Fruit fly (Drosophila melanogaster) whole organism, embryonic: Measurements from ENCODE around the gene CG4957.

Experiments
- CG10267 ChIP-seq: fragments of 200-800 bp; sonication (Bioruptor generic); optimal IDR thresholded peaks from 2 replicates; lab custom pipeline; 2018; ENCODE audit warnings: missing biosample characterization, mild to moderate bottlenecking, missing genetic modification characterization, moderate library complexity
- CG10366 ChIP-seq: fragments of 200-800 bp; sonication (Bioruptor generic); IDR thresholded peaks from 2 replicates; pipeline ENCODE4 v1.3.6; 2022; ENCODE audit warnings: missing biosample characterization, missing genetic modification characterization
- CG10654 ChIP-seq: fragments of 200-800 bp; sonication (Bioruptor generic); optimal IDR thresholded peaks from 2 replicates; lab custom pipeline; 2016; ENCODE audit warnings: missing biosample characterization, missing genetic modification characterization
- CG10959 ChIP-seq: fragments of 200-800 bp; sonication (Bioruptor generic); IDR thresholded peaks from 2 replicates; pipeline ENCODE4 v1.3.6; 2022; ENCODE audit warnings: missing biosample characterization, missing genetic modification characterization
- CG12104 ChIP-seq: fragments of 200-800 bp; sonication (Bioruptor generic); optimal IDR thresholded peaks from 3 replicates; lab custom pipeline; 2016; ENCODE audit warnings: missing biosample characterization, missing genetic modification characterization
- CG1233 ChIP-seq: fragments of 200-800 bp; sonication (Bioruptor generic); optimal IDR thresholded peaks from 4 replicates; lab custom pipeline; 2018; ENCODE audit warnings: missing biosample characterization, mild to moderate bottlenecking, missing genetic modification characterization
- CG13296 ChIP-seq: fragments of 200-800 bp; sonication (Bioruptor generic); optimal IDR thresholded peaks from 3 replicates; lab custom pipeline; 2018; ENCODE audit warnings: missing biosample characterization, mild to moderate bottlenecking, missing genetic modification characterization
- CG13624 ChIP-seq: fragments of 200-800 bp; sonication (Bioruptor generic); optimal IDR thresholded peaks from 2 replicates; lab custom pipeline; 2016; ENCODE audit warnings: missing biosample characterization, missing genetic modification characterization
- CG14441 ChIP-seq: fragments of 200-800 bp; sonication (Bioruptor generic); IDR thresholded peaks from 2 replicates; pipeline ENCODE4 v1.3.6; 2022; ENCODE audit warnings: missing biosample characterization, missing genetic modification characterization
- CG15073 ChIP-seq: fragments of 200-800 bp; sonication (Bioruptor generic); optimal IDR thresholded peaks from 2 replicates; lab custom pipeline; 2016; ENCODE audit warnings: missing biosample characterization, missing genetic modification characterization
- CG15269 ChIP-seq: fragments of 200-800 bp; sonication (Bioruptor generic); optimal IDR thresholded peaks from 2 replicates; lab custom pipeline; 2018; ENCODE audit warnings: missing biosample characterization, mild to moderate bottlenecking, missing genetic modification characterization, moderate library complexity
- CG15601 ChIP-seq: fragments of 200-800 bp; sonication (Bioruptor generic); optimal IDR thresholded peaks from 3 replicates; lab custom pipeline; 2019; ENCODE audit warnings: missing biosample characterization, mild to moderate bottlenecking, missing genetic modification characterization, moderate library complexity
- CG1602 ChIP-seq: fragments of 200-800 bp; sonication (Bioruptor generic); optimal IDR thresholded peaks from 3 replicates; lab custom pipeline; 2016; ENCODE audit warnings: missing biosample characterization, missing genetic modification characterization
- CG1647 ChIP-seq: fragments of 200-800 bp; sonication (Bioruptor generic); optimal IDR thresholded peaks from 3 replicates; lab custom pipeline; 2016; ENCODE audit warnings: missing biosample characterization, missing genetic modification characterization
- CG34422 ChIP-seq: fragments of 200-800 bp; sonication (Bioruptor generic); IDR thresholded peaks from 3 replicates; pipeline ENCODE4 v1.3.6; 2022; ENCODE audit warnings: missing biosample characterization, missing genetic modification characterization
- CG3847 ChIP-seq: fragments of 200-800 bp; sonication (Bioruptor generic); IDR thresholded peaks from 2 replicates; pipeline ENCODE4 v1.3.6; 2022; ENCODE audit warnings: missing biosample characterization, missing genetic modification characterization
- CG4707 ChIP-seq: fragments of 200-800 bp; sonication (Bioruptor generic); optimal IDR thresholded peaks from 2 replicates; lab custom pipeline; 2018; ENCODE audit warnings: missing biosample characterization, mild to moderate bottlenecking, missing genetic modification characterization, moderate library complexity
- CG5180 ChIP-seq: fragments of 200-800 bp; sonication (Bioruptor generic); optimal IDR thresholded peaks from 3 replicates; lab custom pipeline; 2017; ENCODE audit warnings: missing biosample characterization, missing genetic modification characterization, mild to moderate bottlenecking, moderate library complexity, missing genetic modification reagents
- CG6791 ChIP-seq: fragments of 200-800 bp; sonication (Bioruptor generic); IDR thresholded peaks from 3 replicates; pipeline ENCODE4 v1.3.6; 2022; ENCODE audit warnings: missing biosample characterization, missing genetic modification characterization; ENCODE audit not compliant: partially characterized antibody
- CG7271 ChIP-seq: fragments of 200-800 bp; sonication (Bioruptor generic); optimal IDR thresholded peaks from 2 replicates; lab custom pipeline; 2018; ENCODE audit warnings: missing biosample characterization, mild to moderate bottlenecking, missing genetic modification characterization, moderate library complexity
- CG7745 ChIP-seq: fragments of 200-800 bp; sonication (Bioruptor generic); optimal IDR thresholded peaks from 2 replicates; lab custom pipeline; 2018; ENCODE audit warnings: missing biosample characterization, mild to moderate bottlenecking, missing genetic modification characterization, moderate library complexity
- CG9727 ChIP-seq: fragments of 200-800 bp; sonication (Bioruptor generic); optimal IDR thresholded peaks from 3 replicates; lab custom pipeline; 2017; ENCODE audit warnings: missing biosample characterization, mild to moderate bottlenecking, missing genetic modification characterization
- CG9876 ChIP-seq: fragments of 200-800 bp; sonication (Bioruptor generic); optimal IDR thresholded peaks from 2 replicates; lab custom pipeline; 2016; ENCODE audit warnings: missing biosample characterization, missing genetic modification characterization
- CG9932 ChIP-seq: fragments of 200-800 bp; sonication (Bioruptor generic); IDR thresholded peaks from 2 replicates; pipeline ENCODE4 v1.3.6; 2022; ENCODE audit warnings: missing biosample characterization, missing genetic modification characterization
- Chrac-16 ChIP-seq: fragments of 200-800 bp; sonication (Bioruptor generic); optimal IDR thresholded peaks from 3 replicates; lab custom pipeline; 2016; ENCODE audit warnings: missing biosample characterization, missing genetic modification characterization
- Drgx ChIP-seq: fragments of 200-800 bp; sonication (Bioruptor generic); IDR thresholded peaks from 2 replicates; pipeline ENCODE4 v1.3.6; 2022; ENCODE audit warnings: missing biosample characterization, missing genetic modification characterization
- E2f1 ChIP-seq: fragments of 200-800 bp; sonication (Bioruptor generic); IDR thresholded peaks from 2 replicates; pipeline ENCODE4 v1.3.6; 2022; ENCODE audit warnings: missing biosample characterization, missing genetic modification characterization
- Elba2 ChIP-seq: fragments of 200-800 bp; sonication (Bioruptor generic); optimal IDR thresholded peaks from 3 replicates; lab custom pipeline; 2016; ENCODE audit warnings: missing biosample characterization, missing genetic modification characterization
- H15 ChIP-seq: fragments of 200-800 bp; sonication (Bioruptor generic); IDR thresholded peaks from 3 replicates; pipeline ENCODE4 v1.3.6; 2022; ENCODE audit warnings: missing biosample characterization, missing genetic modification characterization
- HLH54F ChIP-seq: fragments of 200-800 bp; sonication (Bioruptor generic); optimal IDR thresholded peaks from 3 replicates; lab custom pipeline; 2016; ENCODE audit warnings: missing biosample characterization, missing genetic modification characterization
- Hsf ChIP-seq: fragments of 200-800 bp; sonication (Bioruptor generic); optimal IDR thresholded peaks from 3 replicates; lab custom pipeline; 2016; ENCODE audit warnings: missing biosample characterization, missing genetic modification characterization
- Kr ChIP-seq: fragments of 200-800 bp; sonication (Bioruptor generic); optimal IDR thresholded peaks from 2 replicates; lab custom pipeline; 2017; ENCODE audit warnings: missing biosample characterization, mild to moderate bottlenecking, missing genetic modification characterization
- Max ChIP-seq: fragments of 200-800 bp; sonication (Bioruptor generic); optimal IDR thresholded peaks from 2 replicates; lab custom pipeline; 2016; ENCODE audit warnings: missing biosample characterization, mild to moderate bottlenecking, missing genetic modification characterization
- Optix ChIP-seq: fragments of 200-800 bp; sonication (Bioruptor generic); IDR thresholded peaks from 3 replicates; pipeline ENCODE4 v1.3.6; 2022; ENCODE audit warnings: missing biosample characterization, missing genetic modification characterization
- amos ChIP-seq: fragments of 200-800 bp; sonication (Bioruptor generic); IDR thresholded peaks from 2 replicates; pipeline ENCODE4 v1.3.6; 2022; ENCODE audit warnings: missing biosample characterization, missing genetic modification characterization; ENCODE audit not compliant: partially characterized antibody
- aop ChIP-seq: fragments of 200-800 bp; sonication (Bioruptor generic); IDR thresholded peaks from 2 replicates; pipeline ENCODE4 v1.3.6; 2022; ENCODE audit warnings: missing biosample characterization, missing genetic modification characterization
- bigmax ChIP-seq: fragments of 200-800 bp; sonication (Bioruptor generic); optimal IDR thresholded peaks from 2 replicates; lab custom pipeline; 2018; ENCODE audit warnings: missing biosample characterization, mild to moderate bottlenecking, missing genetic modification characterization
- ems ChIP-seq: fragments of 200-800 bp; sonication (Bioruptor generic); optimal IDR thresholded peaks from 3 replicates; lab custom pipeline; 2016; ENCODE audit warnings: missing biosample characterization, missing genetic modification characterization
- ewg ChIP-seq: fragments of 200-800 bp; sonication (Bioruptor generic); optimal IDR thresholded peaks from 3 replicates; lab custom pipeline; 2017; ENCODE audit warnings: mild to moderate bottlenecking, missing biosample characterization, missing genetic modification reagents, missing genetic modification characterization
- fu2 ChIP-seq: fragments of 200-800 bp; sonication (Bioruptor generic); optimal IDR thresholded peaks from 2 replicates; lab custom pipeline; 2016; ENCODE audit warnings: missing biosample characterization, missing genetic modification characterization
- gfzf ChIP-seq: fragments of 200-800 bp; sonication (Bioruptor generic); optimal IDR thresholded peaks from 2 replicates; lab custom pipeline; 2016; ENCODE audit warnings: missing biosample characterization, mild to moderate bottlenecking, missing genetic modification characterization, moderate library complexity
- peb ChIP-seq: fragments of 200-800 bp; sonication (Bioruptor generic); IDR thresholded peaks from 2 replicates; pipeline ENCODE4 v1.3.6; 2022; ENCODE audit warnings: missing biosample characterization, missing genetic modification characterization
- schlank ChIP-seq: fragments of 200-800 bp; sonication (Bioruptor generic); optimal IDR thresholded peaks from 2 replicates; lab custom pipeline; 2018; ENCODE audit warnings: missing biosample characterization, mild to moderate bottlenecking, missing genetic modification characterization
- slbo ChIP-seq: fragments of 200-800 bp; sonication (Bioruptor generic); IDR thresholded peaks from 2 replicates; pipeline ENCODE4 v1.3.6; 2022; ENCODE audit warnings: missing biosample characterization, missing genetic modification characterization
- sob ChIP-seq: fragments of 200-800 bp; sonication (Bioruptor generic); IDR thresholded peaks from 2 replicates; pipeline ENCODE4 v1.3.6; 2022; ENCODE audit warnings: missing biosample characterization, missing genetic modification characterization
- stwl ChIP-seq: fragments of 200-800 bp; sonication (Bioruptor generic); optimal IDR thresholded peaks from 3 replicates; lab custom pipeline; 2018; ENCODE audit warnings: missing biosample characterization, mild to moderate bottlenecking, missing genetic modification characterization, moderate library complexity
- tio ChIP-seq: fragments of 200-800 bp; sonication (Bioruptor generic); optimal IDR thresholded peaks from 2 replicates; lab custom pipeline; 2017; ENCODE audit warnings: missing biosample characterization, missing genetic modification characterization, inconsistent platforms
- trh ChIP-seq: fragments of 200-800 bp; sonication (Bioruptor generic); optimal IDR thresholded peaks from 2 replicates; lab custom pipeline; 2016; ENCODE audit warnings: missing biosample characterization, missing genetic modification characterization
- twi ChIP-seq: fragments of 200-800 bp; optimal IDR thresholded peaks from 2 replicates; lab custom pipeline; 2019; ENCODE audit warnings: missing biosample characterization, mild to moderate bottlenecking, missing genetic modification characterization, moderate library complexity
- tx ChIP-seq: fragments of 200-800 bp; sonication (Bioruptor generic); optimal IDR thresholded peaks from 2 replicates; lab custom pipeline; 2016; ENCODE audit warnings: missing biosample characterization, missing genetic modification characterization

CG4957 gene

dm6 chr2L:10314327-10315210 is 45.9 kb downstream of the CG4957 start, which contains the start of the genes Usp14 and CG4972 (continued):
- no peak for TF ChIP-seq CG3847 (GFP tag; lab: Robert Waterston, UW)
- no peak for TF ChIP-seq tx (GFP tag; lab: Kevin White, UChicago)
- TF ChIP-seq Kr: no peak
- no peak for TF ChIP-seq E2f1 (GFP tag; lab: Robert Waterston, UW)
- peak; percentile 56; the same call in 2 of the 3 replicates for TF ChIP-seq CG6791 (GFP tag; lab: Robert Waterston, UW)
- TF ChIP-seq schlank (tag; lab: Kevin White, UChicago): no peak
- TF ChIP-seq ewg (GFP tag; lab: Kevin White, UChicago): peak; percentile 13
- 0 out of 3 replicates have a peak, but pooled peaks have one; percentile 15 for TF ChIP-seq CG34422 (GFP tag; lab: Robert Waterston, UW)
- no peak for TF ChIP-seq peb (GFP tag; lab: Robert Waterston, UW)
- no peak for TF ChIP-seq Optix (GFP tag; lab: Robert Waterston, UW)
- TF ChIP-seq aop (GFP tag; lab: Robert Waterston, UW): no peak
- TF ChIP-seq CG13624: no peak
- TF ChIP-seq Hsf: no peak
- TF ChIP-seq tio (GFP tag; lab: Kevin White, UChicago): peak; percentile 11
- TF ChIP-seq CG9932 (GFP tag; lab: Robert Waterston, UW): no peak; the same call in 1 of the 2 replicates
- TF ChIP-seq sob (GFP tag; lab: Robert Waterston, UW): no peak
- no peak for TF ChIP-seq fu2 (GFP tag; lab: Kevin White, UChicago)
- no peak for TF ChIP-seq HLH54F
- TF ChIP-seq gfzf (GFP tag; lab: Kevin White, UChicago): peak; percentile 37
- TF ChIP-seq CG10267 (tag; lab: Kevin White, UChicago): peak; percentile 16
- peak; percentile 53; the same call in 1 of the 2 replicates for TF ChIP-seq amos
- TF ChIP-seq ems (GFP tag; lab: Kevin White, UChicago): no peak
- peak; percentile 35 for TF ChIP-seq slbo (GFP tag; lab: Robert Waterston, UW)
- peak; percentile 3 for TF ChIP-seq twi (tag; lab: Kevin White, UChicago)
- no peak for TF ChIP-seq CG1647 (GFP tag; lab: Kevin White, UChicago)
- no peak for TF ChIP-seq CG14441 (GFP tag; lab: Robert Waterston, UW)
- TF ChIP-seq CG10366: no peak
- TF ChIP-seq CG5180: no peak
- TF ChIP-seq Chrac-16 (GFP tag; lab: Kevin White, UChicago): no peak
- no peak for TF ChIP-seq CG15269 (tag; lab: Kevin White, UChicago)
- no peak for TF ChIP-seq stwl (tag; lab: Kevin White, UChicago)
- no peak for TF ChIP-seq CG15073
- no peak for TF ChIP-seq H15
- TF ChIP-seq CG4707 (GFP tag; lab: Kevin White, UChicago): no peak
- TF ChIP-seq Drgx: no peak
- no peak for TF ChIP-seq trh
- TF ChIP-seq CG15601 (tag; lab: Kevin White, UChicago): peak; percentile 11
- no peak for TF ChIP-seq CG9727 (GFP tag; lab: Kevin White, UChicago)
- peak; percentile 24 for TF ChIP-seq Max (GFP tag; lab: Kevin White, UChicago)
- peak; percentile 20 for TF ChIP-seq CG12104 (GFP tag; lab: Kevin White, UChicago)
- no peak for TF ChIP-seq CG7271 (tag; lab: Kevin White, UChicago)
- no peak for TF ChIP-seq CG1233
- no peak for TF ChIP-seq CG1602 (GFP tag; lab: Kevin White, UChicago)
- TF ChIP-seq Elba2 (GFP tag; lab: Kevin White, UChicago): peak; percentile 3
- TF ChIP-seq CG10654 (GFP tag; lab: Kevin White, UChicago): no peak
- TF ChIP-seq bigmax: peak; percentile 90
- TF ChIP-seq CG7745 (tag; lab: Kevin White, UChicago): no peak
- no peak for TF ChIP-seq CG9876
- no peak for TF ChIP-seq CG13296 (GFP tag; lab: Kevin White, UChicago)
- no peak for TF ChIP-seq CG10959 (GFP tag; lab: Robert Waterston, UW)
